Worm (Caenorhabditis elegans) whole organism, midembryonic: ENCODE results near the gene clec-88.

ENCODE experiments used
- T22C8.4 ChIP-seq: fragments of 200-800 bp; sonication (Bioruptor generic); IDR thresholded peaks from 2 replicates; pipeline ENCODE4 v1.3.6; 2022; ENCODE audit warnings: missing genetic modification characterization, missing compliant biosample characterization
- flt-1 ChIP-seq: fragments of 200-800 bp; sonication (Bioruptor generic); IDR thresholded peaks from 2 replicates; pipeline ENCODE4 v1.3.6; 2022; ENCODE audit warnings: missing genetic modification characterization, missing compliant biosample characterization
- klf-2 ChIP-seq: fragments of 200-800 bp; sonication (Bioruptor generic); conservative IDR thresholded peaks from 2 replicates; pipeline ENCODE4 v1.3.6; 2022; ENCODE audit warnings: missing genetic modification reagents, missing genetic modification characterization, missing compliant biosample characterization
- med-1 ChIP-seq: sonication (generic microtip); optimal IDR thresholded peaks from 2 replicates; lab custom pipeline; 2017; ENCODE audit warnings: missing genetic modification characterization, mild to moderate bottlenecking, missing compliant biosample characterization, antibody characterized with exemption, missing genetic modification reagents; ENCODE audit not compliant: insufficient read depth
- ref-1 ChIP-seq: fragments of 200-800 bp; sonication (Bioruptor generic); conservative IDR thresholded peaks from 2 replicates; pipeline ENCODE4 v1.3.6; 2022; ENCODE audit warnings: missing genetic modification reagents, missing genetic modification characterization, missing compliant biosample characterization
- tab-1 ChIP-seq: fragments of 200-800 bp; sonication (Bioruptor generic); IDR thresholded peaks from 2 replicates; pipeline ENCODE4 v1.3.6; 2022; ENCODE audit warnings: missing genetic modification characterization, missing compliant biosample characterization
- ztf-23 ChIP-seq: fragments of 200-800 bp; sonication (Bioruptor generic); IDR thresholded peaks from 2 replicates; pipeline ENCODE4 v1.3.6; 2022; ENCODE audit warnings: missing genetic modification reagents, missing genetic modification characterization, missing compliant biosample characterization
- ztf-29 ChIP-seq: fragments of 200-800 bp; sonication (Bioruptor generic); IDR thresholded peaks from 2 replicates; pipeline ENCODE4 v1.3.6; 2022; ENCODE audit warnings: missing genetic modification reagents, missing genetic modification characterization, missing compliant biosample characterization

DNA sequence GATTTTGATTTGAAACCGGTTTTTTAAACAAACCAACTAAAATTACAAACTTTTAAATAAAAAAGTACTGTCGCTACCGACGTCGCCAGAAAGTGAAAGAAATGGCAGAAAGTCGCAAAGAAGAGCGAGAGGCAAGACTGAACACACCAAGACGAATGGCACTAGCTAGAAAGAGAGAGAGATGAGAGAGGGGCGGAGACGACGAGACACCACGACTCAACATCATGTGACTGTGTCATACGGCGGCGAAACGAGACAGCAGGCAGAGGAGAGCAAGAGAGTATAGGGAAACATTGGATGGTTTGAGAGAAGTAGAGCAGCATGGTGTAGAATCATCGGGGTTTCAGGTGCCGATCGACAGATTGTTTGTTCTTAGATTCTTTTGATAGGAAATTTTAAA, 17.2 kb upstream of the clec-88 start:
- no peak for TF ChIP-seq T22C8.4 (GFP tag; lab: Robert Waterston, UW)
- TF ChIP-seq med-1 (GFP tag; lab: Kevin White, UChicago) = no peak
- TF ChIP-seq flt-1 (GFP tag; lab: Robert Waterston, UW) = 0 out of 2 replicates have a peak, but pooled peaks have one; percentile 51
- TF ChIP-seq ref-1 (GFP tag; lab: Robert Waterston, UW) = no peak
- TF ChIP-seq ztf-23 = no peak; the same call in 1 of the 2 replicates
- 0 out of 2 replicates have a peak, but pooled peaks have one; percentile 11 for TF ChIP-seq tab-1 (GFP tag; lab: Robert Waterston, UW)
- TF ChIP-seq klf-2 (GFP tag; lab: Robert Waterston, UW) = no peak
- no peak for TF ChIP-seq ztf-29 (GFP tag; lab: Robert Waterston, UW)
